Worm (Caenorhabditis elegans): Measurements from ENCODE around the gene F54D5.4.

- TF ChIP-seq nhr-12 (tag; optimal IDR thresholded peaks at IDR 0.05) (no peak), mls-2 (tag; optimal IDR thresholded peaks at IDR 0.05) (no peak), nhr-237 (tag; optimal IDR thresholded peaks at IDR 0.05) (no peak), snpc-4 (tag; optimal IDR thresholded peaks at IDR 0.05) (no peak), lin-13 (tag; optimal IDR thresholded peaks at IDR 0.05) (no peak), elt-3 (tag; optimal IDR thresholded peaks at IDR 0.05) (no peak)
Observed at ce11 chrII:11592023-11592422, 22.4 kb downstream of the F54D5.4 start, which contains the start of gene F07A11.1.
